Worm (Caenorhabditis elegans): ENCODE measurements around the gene F49C12.4.

DNA sequence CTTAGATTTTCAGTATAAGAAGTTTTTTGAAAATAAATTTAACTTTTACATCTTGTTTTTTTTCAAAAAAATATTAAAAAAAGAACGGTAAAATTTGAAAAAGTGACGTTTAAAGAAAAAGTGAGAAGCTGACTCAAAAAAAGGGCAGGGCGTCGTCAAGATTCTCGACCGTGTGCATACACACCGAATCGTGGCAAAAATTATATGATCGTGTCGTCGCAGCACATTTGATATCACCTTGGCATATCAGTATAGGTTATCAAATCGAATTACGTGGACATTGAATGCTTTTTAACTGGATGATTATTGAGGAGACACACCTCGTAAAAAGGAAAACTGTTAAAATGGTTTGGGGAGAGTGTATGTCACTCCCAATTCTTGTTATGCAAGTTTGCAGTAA, 29.1 kb upstream of the F49C12.4 start:
- no peak for TF ChIP-seq cog-1 (tag; optimal IDR thresholded peaks at IDR 0.05)
- TF ChIP-seq ztf-29 (GFP tag; IDR thresholded peaks at IDR 0.05), result no peak
- TF ChIP-seq ref-1 (GFP tag; conservative IDR thresholded peaks at IDR 0.05), result no peak
- TF ChIP-seq klf-2 (GFP tag; conservative IDR thresholded peaks at IDR 0.05), result no peak
- TF ChIP-seq flt-1 (GFP tag; IDR thresholded peaks at IDR 0.05), result no peak
- no peak for TF ChIP-seq med-1 (GFP tag; optimal IDR thresholded peaks at IDR 0.05; ENCODE audit: insufficient read depth)

All from whole organism, midembryonic.